Worm (Caenorhabditis elegans): ENCODE data around the gene F42G4.7.

- TF ChIP-seq unc-130 (GFP tag; optimal IDR thresholded peaks at IDR 0.05) (no peak), zip-2 (tag; optimal IDR thresholded peaks at IDR 0.05) (no peak)
These were observed 23.6 kb downstream of the F42G4.7 start for ce11 chrII:13023518-13023917.
